Worm (Caenorhabditis elegans) whole organism, late embryonic: ENCODE measurements around the gene B0507.6.

Experiments used
- F13H6.1 ChIP-seq: sonication (generic microtip); optimal IDR thresholded peaks from 2 replicates; lab custom pipeline; 2016; ENCODE audit warnings: missing genetic modification characterization, missing compliant biosample characterization
- K02D7.2 ChIP-seq: sonication (generic microtip); optimal IDR thresholded peaks from 2 replicates; lab custom pipeline; 2017; ENCODE audit warnings: mild to moderate bottlenecking, missing genetic modification characterization, missing compliant biosample characterization
- Y22D7AL.16 ChIP-seq: sonication (generic microtip); optimal IDR thresholded peaks from 2 replicates; lab custom pipeline; 2016; ENCODE audit warnings: missing genetic modification characterization, missing compliant biosample characterization
- ama-1 ChIP-seq: fragments of 150-350 bp; optimal IDR thresholded peaks from 2 replicates; lab custom pipeline; 2014
- ceh-22 ChIP-seq: sonication (generic microtip); optimal IDR thresholded peaks from 2 replicates; lab custom pipeline; 2017; ENCODE audit warnings: missing biosample characterization, missing genetic modification characterization
- dve-1 ChIP-seq: sonication (generic microtip); optimal IDR thresholded peaks from 2 replicates; lab custom pipeline; 2017; ENCODE audit warnings: antibody characterized with exemption, mild to moderate bottlenecking, missing genetic modification characterization, missing compliant biosample characterization
- fax-1 ChIP-seq: sonication (generic microtip); optimal IDR thresholded peaks from 2 replicates; lab custom pipeline; 2016; ENCODE audit warnings: missing genotype, missing genetic modification characterization, missing compliant biosample characterization
- gmeb-2 ChIP-seq: sonication (generic microtip); optimal IDR thresholded peaks from 2 replicates; lab custom pipeline; 2016; ENCODE audit warnings: missing genetic modification characterization, inconsistent platforms, missing compliant biosample characterization
- nfya-1 ChIP-seq: sonication (generic microtip); optimal IDR thresholded peaks from 2 replicates; lab custom pipeline; 2017; ENCODE audit warnings: missing genetic modification characterization, mild to moderate bottlenecking, missing compliant biosample characterization, antibody characterized with exemption, moderate library complexity
- pat-9 ChIP-seq: fragments of 200-800 bp; sonication (Bioruptor generic); optimal IDR thresholded peaks from 2 replicates; lab custom pipeline; 2018; ENCODE audit warnings: mild to moderate bottlenecking, missing genetic modification characterization, moderate library complexity, missing compliant biosample characterization
- pha-2 ChIP-seq: sonication (generic microtip); optimal IDR thresholded peaks from 2 replicates; lab custom pipeline; 2017; ENCODE audit warnings: mild to moderate bottlenecking, missing genetic modification characterization, missing compliant biosample characterization

ce11 chrV:8754670-8755069, 8.7 kb downstream of the B0507.6 start, which contains the start of gene B0507.4:
- no peak for TF ChIP-seq fax-1 (tag; lab: Kevin White, UChicago)
- TF ChIP-seq ama-1 (lab: Kevin White, UChicago) = no peak
- no peak for TF ChIP-seq Y22D7AL.16 (tag; lab: Kevin White, UChicago)
- TF ChIP-seq gmeb-2 (tag; lab: Kevin White, UChicago) = no peak
- no peak for TF ChIP-seq dve-1 (tag; lab: Kevin White, UChicago)
- no peak for TF ChIP-seq ceh-22
- no peak for TF ChIP-seq pha-2 (tag; lab: Kevin White, UChicago)
- no peak for TF ChIP-seq K02D7.2 (tag; lab: Kevin White, UChicago)
- TF ChIP-seq pat-9 (tag; lab: Kevin White, UChicago) = no peak
- TF ChIP-seq F13H6.1 (tag; lab: Kevin White, UChicago) = no peak
- TF ChIP-seq nfya-1 (tag; lab: Kevin White, UChicago) = no peak
